Worm (Caenorhabditis elegans): ENCODE measurements around the gene C49C3.4.

DNA sequence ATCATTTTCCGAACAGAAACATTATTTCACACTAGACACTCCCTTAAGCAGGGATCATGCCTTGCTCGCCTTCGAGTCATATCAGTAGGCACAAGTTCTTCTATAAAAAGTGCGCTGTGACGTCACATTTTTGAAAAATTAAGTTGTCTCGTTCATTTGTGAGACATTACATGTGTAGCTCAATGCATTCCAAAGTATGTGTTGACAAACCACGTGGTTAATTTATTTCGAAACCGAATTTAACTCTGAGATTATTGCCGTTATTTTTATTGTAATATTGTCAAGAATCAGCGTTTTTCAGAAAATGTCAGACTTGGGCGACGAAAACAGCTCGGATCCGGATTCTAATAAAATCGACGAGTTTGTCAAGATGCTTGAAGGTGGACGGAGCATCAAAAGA is 26.1 kb upstream of the C49C3.4 start, which contains the start of gene T28F3.5:
- no peak for TF ChIP-seq med-1 (GFP tag; optimal IDR thresholded peaks at IDR 0.05; ENCODE audit: insufficient read depth)
- TF ChIP-seq ztf-29 (GFP tag; IDR thresholded peaks at IDR 0.05) = no peak
- TF ChIP-seq ref-1 (GFP tag; conservative IDR thresholded peaks at IDR 0.05) = no peak
- no peak for TF ChIP-seq flt-1 (GFP tag; IDR thresholded peaks at IDR 0.05)
- TF ChIP-seq klf-2 (GFP tag; conservative IDR thresholded peaks at IDR 0.05) = no peak
- no peak for TF ChIP-seq cog-1 (tag; optimal IDR thresholded peaks at IDR 0.05)
- no peak for TF ChIP-seq ztf-23 (GFP tag; IDR thresholded peaks at IDR 0.05)
- TF ChIP-seq T22C8.4 (GFP tag; IDR thresholded peaks at IDR 0.05) = no peak
- TF ChIP-seq tab-1 (GFP tag; IDR thresholded peaks at IDR 0.05) = no peak
